Fruit fly (Drosophila melanogaster) whole organism, embryonic: Measurements from ENCODE around the gene CG7298.
A peak's percentile ranks its signal among the peaks of the same experiment; 100 is the strongest.

Experiments
- Ada2b ChIP-seq: fragments of 200-800 bp; sonication (Bioruptor generic); IDR thresholded peaks from 2 replicates; pipeline ENCODE4 v1.3.6; 2022; ENCODE audit warnings: missing biosample characterization, missing genetic modification characterization
- B-H1 ChIP-seq: fragments of 200-800 bp; sonication (Bioruptor generic); IDR thresholded peaks from 3 replicates; pipeline ENCODE4 v1.3.6; 2022; ENCODE audit warnings: missing biosample characterization, missing genetic modification characterization
- CG10274 ChIP-seq: fragments of 200-800 bp; sonication (Bioruptor generic); optimal IDR thresholded peaks from 3 replicates; lab custom pipeline; 2017; ENCODE audit warnings: missing biosample characterization, mild to moderate bottlenecking, missing genetic modification characterization
- CG11247 ChIP-seq: fragments of 200-800 bp; sonication (Bioruptor generic); IDR thresholded peaks from 2 replicates; pipeline ENCODE4 v1.3.6; 2022; ENCODE audit warnings: missing biosample characterization, missing genetic modification characterization
- CG13123 ChIP-seq: fragments of 200-800 bp; sonication (Bioruptor generic); optimal IDR thresholded peaks from 2 replicates; lab custom pipeline; 2016; ENCODE audit warnings: missing biosample characterization, missing genetic modification characterization
- CG15269 ChIP-seq: fragments of 200-800 bp; sonication (Bioruptor generic); optimal IDR thresholded peaks from 2 replicates; lab custom pipeline; 2018; ENCODE audit warnings: missing biosample characterization, mild to moderate bottlenecking, missing genetic modification characterization, moderate library complexity
- CG1792 ChIP-seq: fragments of 200-800 bp; sonication (Bioruptor generic); optimal IDR thresholded peaks from 2 replicates; lab custom pipeline; 2016; ENCODE audit warnings: missing biosample characterization, missing genetic modification characterization
- CG18599 ChIP-seq: fragments of 200-800 bp; sonication (Bioruptor generic); optimal IDR thresholded peaks from 3 replicates; lab custom pipeline; 2017; ENCODE audit warnings: missing biosample characterization, missing genetic modification characterization, mild to moderate bottlenecking, moderate library complexity, missing genetic modification reagents
- CG18764 ChIP-seq: fragments of 200-800 bp; sonication (Bioruptor generic); optimal IDR thresholded peaks from 3 replicates; lab custom pipeline; 2016; ENCODE audit warnings: missing biosample characterization, missing genetic modification characterization
- CG2712 ChIP-seq: fragments of 200-800 bp; optimal IDR thresholded peaks from 3 replicates; lab custom pipeline; 2019; ENCODE audit warnings: missing biosample characterization, mild to moderate bottlenecking, missing genetic modification characterization, moderate library complexity
- CG3847 ChIP-seq: fragments of 200-800 bp; sonication (Bioruptor generic); IDR thresholded peaks from 2 replicates; pipeline ENCODE4 v1.3.6; 2022; ENCODE audit warnings: missing biosample characterization, missing genetic modification characterization
- CG5953 ChIP-seq: fragments of 200-800 bp; sonication (Bioruptor generic); IDR thresholded peaks from 2 replicates; pipeline ENCODE4 v1.3.6; 2022; ENCODE audit warnings: missing biosample characterization, missing genetic modification characterization
- CG9817 ChIP-seq: fragments of 200-800 bp; sonication (Bioruptor generic); optimal IDR thresholded peaks from 2 replicates; lab custom pipeline; 2018; ENCODE audit warnings: missing biosample characterization, mild to moderate bottlenecking, missing genetic modification characterization, moderate library complexity
- Dp ChIP-seq: fragments of 200-800 bp; sonication (Bioruptor generic); optimal IDR thresholded peaks from 2 replicates; lab custom pipeline; 2018; ENCODE audit warnings: missing biosample characterization, mild to moderate bottlenecking, missing genetic modification characterization, moderate library complexity
- Drgx ChIP-seq: fragments of 200-800 bp; sonication (Bioruptor generic); IDR thresholded peaks from 2 replicates; pipeline ENCODE4 v1.3.6; 2022; ENCODE audit warnings: missing biosample characterization, missing genetic modification characterization
- Elba2 ChIP-seq: fragments of 200-800 bp; sonication (Bioruptor generic); optimal IDR thresholded peaks from 3 replicates; lab custom pipeline; 2016; ENCODE audit warnings: missing biosample characterization, missing genetic modification characterization
- H15 ChIP-seq: fragments of 200-800 bp; sonication (Bioruptor generic); IDR thresholded peaks from 3 replicates; pipeline ENCODE4 v1.3.6; 2022; ENCODE audit warnings: missing biosample characterization, missing genetic modification characterization
- H2.0 ChIP-seq: fragments of 200-800 bp; sonication (Bioruptor generic); IDR thresholded peaks from 2 replicates; pipeline ENCODE4 v1.3.6; 2022; ENCODE audit warnings: missing biosample characterization, missing genetic modification characterization
- HmgZ ChIP-seq: fragments of 200-800 bp; sonication (Bioruptor generic); optimal IDR thresholded peaks from 2 replicates; lab custom pipeline; 2018; ENCODE audit warnings: missing biosample characterization, mild to moderate bottlenecking, missing genetic modification characterization
- Hr39 ChIP-seq: fragments of >200 bp; optimal IDR thresholded peaks from 2 replicates; lab custom pipeline; 2017
- Hsf ChIP-seq: fragments of 200-800 bp; sonication (Bioruptor generic); optimal IDR thresholded peaks from 3 replicates; lab custom pipeline; 2016; ENCODE audit warnings: missing biosample characterization, missing genetic modification characterization
- MESR4 ChIP-seq: fragments of 200-800 bp; sonication (Bioruptor generic); optimal IDR thresholded peaks from 2 replicates; lab custom pipeline; 2018; ENCODE audit warnings: missing biosample characterization, mild to moderate bottlenecking, missing genetic modification characterization, moderate library complexity
- Med ChIP-seq: fragments of 200-800 bp; sonication (Bioruptor generic); peaks from one replicate; lab custom pipeline; 2016; ENCODE audit warnings: missing biosample characterization, missing genetic modification characterization, mild to moderate bottlenecking, inconsistent platforms, moderate library complexity
- Mrtf ChIP-seq: fragments of 200-800 bp; sonication (Bioruptor generic); IDR thresholded peaks from 3 replicates; pipeline ENCODE4 v1.3.6; 2022; ENCODE audit warnings: missing biosample characterization, missing genetic modification characterization
- NFAT ChIP-seq: fragments of 200-800 bp; sonication (Bioruptor generic); IDR thresholded peaks from 2 replicates; pipeline ENCODE4 v1.3.6; 2022; ENCODE audit warnings: missing biosample characterization, missing genetic modification characterization
- Neu2 ChIP-seq: fragments of 200-800 bp; sonication (Bioruptor generic); optimal IDR thresholded peaks from 3 replicates; lab custom pipeline; 2016; ENCODE audit warnings: missing biosample characterization, missing genetic modification characterization, borderline replicate concordance
- Scr ChIP-seq: fragments of 200-800 bp; sonication (Bioruptor generic); IDR thresholded peaks from 2 replicates; pipeline ENCODE4 v1.3.6; 2022; ENCODE audit warnings: missing biosample characterization, missing genetic modification characterization; ENCODE audit not compliant: partially characterized antibody
- Sox102F ChIP-seq: fragments of 200-800 bp; sonication (Bioruptor generic); optimal IDR thresholded peaks from 2 replicates; lab custom pipeline; 2018; ENCODE audit warnings: missing biosample characterization, mild to moderate bottlenecking, missing genetic modification characterization, moderate library complexity
- YL-1 ChIP-seq: fragments of 200-800 bp; sonication (Bioruptor generic); optimal IDR thresholded peaks from 3 replicates; lab custom pipeline; 2017; ENCODE audit warnings: missing biosample characterization, mild to moderate bottlenecking, missing genetic modification characterization
- al ChIP-seq: fragments of 200-800 bp; sonication (Bioruptor generic); IDR thresholded peaks from 2 replicates; pipeline ENCODE4 v1.3.6; 2022; ENCODE audit warnings: missing biosample characterization, missing genetic modification characterization
- bab2 ChIP-seq: fragments of 200-800 bp; sonication (Bioruptor generic); optimal IDR thresholded peaks from 2 replicates; lab custom pipeline; 2016; ENCODE audit warnings: missing biosample characterization, missing genetic modification characterization
- bcd ChIP-seq: fragments of 200-800 bp; sonication (Bioruptor generic); optimal IDR thresholded peaks from 2 replicates; lab custom pipeline; 2017; ENCODE audit warnings: missing biosample characterization, mild to moderate bottlenecking, missing genetic modification characterization
- chm ChIP-seq: fragments of 200-800 bp; sonication (Bioruptor generic); IDR thresholded peaks from 2 replicates; pipeline ENCODE4 v1.3.6; 2022; ENCODE audit warnings: missing biosample characterization, missing genetic modification characterization
- chn ChIP-seq: fragments of 200-800 bp; sonication (Bioruptor generic); optimal IDR thresholded peaks from 2 replicates; lab custom pipeline; 2016; ENCODE audit warnings: missing biosample characterization, missing genetic modification characterization
- crp ChIP-seq, 2 experiments: fragments of 200-800 bp; sonication (Bioruptor generic); optimal IDR thresholded peaks; 2 replicates in 1 of 2; 3 replicates in 1 of 2; lab custom pipeline; 2017; ENCODE audit warnings: missing biosample characterization in 2 of 2, missing genetic modification characterization in 2 of 2, mild to moderate bottlenecking in 1 of 2, moderate library complexity in 1 of 2
- danr ChIP-seq: fragments of 200-800 bp; sonication (Bioruptor generic); IDR thresholded peaks from 2 replicates; pipeline ENCODE4 v1.3.6; 2022; ENCODE audit warnings: missing biosample characterization, missing genetic modification characterization
- ems ChIP-seq: fragments of 200-800 bp; sonication (Bioruptor generic); optimal IDR thresholded peaks from 3 replicates; lab custom pipeline; 2016; ENCODE audit warnings: missing biosample characterization, missing genetic modification characterization
- ewg ChIP-seq: fragments of 200-800 bp; sonication (Bioruptor generic); optimal IDR thresholded peaks from 3 replicates; lab custom pipeline; 2017; ENCODE audit warnings: mild to moderate bottlenecking, missing biosample characterization, missing genetic modification reagents, missing genetic modification characterization
- fd64A ChIP-seq: fragments of 200-800 bp; sonication (Bioruptor generic); optimal IDR thresholded peaks from 3 replicates; lab custom pipeline; 2018; ENCODE audit warnings: missing biosample characterization, mild to moderate bottlenecking, missing genetic modification characterization
- ftz-f1 ChIP-seq: fragments of 200-800 bp; sonication (Bioruptor generic); optimal IDR thresholded peaks from 2 replicates; lab custom pipeline; 2016; ENCODE audit warnings: missing biosample characterization, missing genetic modification characterization
- h ChIP-seq: fragments of >200 bp; optimal IDR thresholded peaks from 2 replicates; lab custom pipeline; 2017
- insv ChIP-seq, 2 experiments: fragments of 200-800 bp; sonication (Bioruptor generic); optimal IDR thresholded peaks; 3 replicates each; lab custom pipeline; 2016 to 2018; ENCODE audit warnings: missing biosample characterization in 2 of 2, missing genetic modification characterization in 2 of 2
- klu ChIP-seq: fragments of 200-800 bp; sonication (Bioruptor generic); IDR thresholded peaks from 2 replicates; pipeline ENCODE4 v1.3.6; 2022; ENCODE audit warnings: missing biosample characterization, missing genetic modification characterization
- lola ChIP-seq, 3 experiments: fragments of >200 bp in 2 of 3; fragments of 200-800 bp in 1 of 3; sonication (Bioruptor generic) in 1 of 3; optimal IDR thresholded peaks; 2 replicates each; lab custom pipeline; 2017 to 2019; ENCODE audit warnings: missing biosample characterization in 3 of 3, missing genetic modification characterization in 3 of 3, mild to moderate bottlenecking in 1 of 3, moderate library complexity in 1 of 3
- maf-S ChIP-seq: fragments of 200-800 bp; sonication (Bioruptor generic); optimal IDR thresholded peaks from 2 replicates; lab custom pipeline; 2016; ENCODE audit warnings: missing biosample characterization, missing genetic modification characterization
- mirr ChIP-seq: fragments of 200-800 bp; sonication (Bioruptor generic); optimal IDR thresholded peaks from 3 replicates; lab custom pipeline; 2018; ENCODE audit warnings: missing biosample characterization, mild to moderate bottlenecking, missing genetic modification characterization
- row ChIP-seq: fragments of 200-800 bp; sonication (Bioruptor generic); IDR thresholded peaks from 3 replicates; pipeline ENCODE4 v1.3.6; 2022; ENCODE audit warnings: missing biosample characterization, missing genetic modification characterization
- shn ChIP-seq: fragments of 200-800 bp; sonication (Bioruptor generic); optimal IDR thresholded peaks from 3 replicates; lab custom pipeline; 2016; ENCODE audit warnings: missing biosample characterization, missing genetic modification characterization
- slp2 ChIP-seq: fragments of 200-800 bp; sonication (Bioruptor generic); optimal IDR thresholded peaks from 2 replicates; lab custom pipeline; 2016; ENCODE audit warnings: missing biosample characterization, missing genetic modification characterization
- so ChIP-seq: fragments of 200-800 bp; sonication (Bioruptor generic); IDR thresholded peaks from 3 replicates; pipeline ENCODE4 v1.3.6; 2022; ENCODE audit warnings: missing biosample characterization, missing genetic modification characterization
- tx ChIP-seq: fragments of 200-800 bp; sonication (Bioruptor generic); optimal IDR thresholded peaks from 2 replicates; lab custom pipeline; 2016; ENCODE audit warnings: missing biosample characterization, missing genetic modification characterization
- unc-4 ChIP-seq: fragments of 200-800 bp; sonication (Bioruptor generic); IDR thresholded peaks from 2 replicates; pipeline ENCODE4 v1.3.6; 2022; ENCODE audit warnings: missing biosample characterization, missing genetic modification characterization; ENCODE audit not compliant: partially characterized antibody
- zf30C ChIP-seq: fragments of 200-800 bp; sonication (Bioruptor generic); optimal IDR thresholded peaks from 3 replicates; lab custom pipeline; 2018; ENCODE audit warnings: missing biosample characterization, mild to moderate bottlenecking, missing genetic modification characterization

Gene CG7298

DNA sequence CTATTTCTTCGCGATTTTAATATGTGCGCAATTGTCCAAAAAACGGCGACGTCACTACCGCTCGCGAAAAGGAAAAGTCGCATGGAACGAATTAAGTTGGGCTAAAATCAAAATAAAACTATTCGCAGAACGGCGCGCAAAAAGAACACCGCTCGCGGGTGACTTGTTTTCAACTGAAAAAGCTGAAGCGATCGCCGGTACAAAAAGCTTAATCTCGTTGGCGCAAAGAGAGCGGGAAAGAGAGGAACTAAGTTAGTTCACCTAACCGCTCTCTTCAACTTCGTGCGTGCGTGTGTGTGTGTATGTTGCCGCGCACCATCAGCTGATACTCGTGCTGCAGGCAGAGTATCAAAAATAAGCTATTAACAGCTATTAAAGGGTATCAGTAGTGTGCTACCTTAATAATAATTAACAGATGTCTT is 5.3 kb downstream of the CG7298 start, which contains the start of gene CG42674 (continued):
- no peak for TF ChIP-seq B-H1
- TF ChIP-seq chn (GFP tag; lab: Kevin White, UChicago), result no peak
- no peak for TF ChIP-seq MESR4 (GFP tag; lab: Kevin White, UChicago)
- TF ChIP-seq Drgx (GFP tag; lab: Robert Waterston, UW), result no peak
- TF ChIP-seq klu (GFP tag; lab: Robert Waterston, UW), result no peak
- TF ChIP-seq Scr (GFP tag; lab: Robert Waterston, UW), result no peak
- TF ChIP-seq CG15269, result no peak
- TF ChIP-seq CG5953, result no peak
- TF ChIP-seq so (GFP tag; lab: Robert Waterston, UW), result no peak
- TF ChIP-seq H15 (GFP tag; lab: Robert Waterston, UW), result no peak
- TF ChIP-seq CG3847, result no peak
- TF ChIP-seq ftz-f1 (GFP tag; lab: Kevin White, UChicago), result peak; percentile 10
- TF ChIP-seq Mrtf (GFP tag; lab: Robert Waterston, UW), result no peak
- TF ChIP-seq H2.0 (GFP tag; lab: Robert Waterston, UW), result no peak
- no peak for TF ChIP-seq fd64A (GFP tag; lab: Kevin White, UChicago)
- no peak for TF ChIP-seq tx (GFP tag; lab: Kevin White, UChicago)
- TF ChIP-seq YL-1, result no peak
- TF ChIP-seq bab2 (GFP tag; lab: Kevin White, UChicago), result no peak
- no peak for TF ChIP-seq Neu2 (GFP tag; lab: Kevin White, UChicago)
- no peak for TF ChIP-seq h (lab: Kevin White, UChicago)
- no peak for TF ChIP-seq insv (GFP tag; optimal IDR thresholded peaks at IDR 0.05; lab: Kevin White, UChicago)
- peak; percentile 61; the same call in 1 of the 2 replicates for TF ChIP-seq chm (GFP tag; lab: Robert Waterston, UW)
- no peak for TF ChIP-seq zf30C
- no peak for TF ChIP-seq CG2712 (tag; lab: Kevin White, UChicago)
- no peak for TF ChIP-seq CG9817 (tag; lab: Kevin White, UChicago)
- no peak for TF ChIP-seq shn (GFP tag; lab: Kevin White, UChicago)
- no peak for TF ChIP-seq CG13123 (GFP tag; lab: Kevin White, UChicago)
- TF ChIP-seq crp (GFP tag; optimal IDR thresholded peaks at IDR 0.05; lab: Kevin White, UChicago), result peak in 1 of 2 experiments; percentile 65
- TF ChIP-seq Elba2 (GFP tag; lab: Kevin White, UChicago), result no peak
- no peak for TF ChIP-seq Hsf (GFP tag; lab: Kevin White, UChicago)
- TF ChIP-seq ewg, result no peak
- TF ChIP-seq slp2 (GFP tag; lab: Kevin White, UChicago), result no peak
- TF ChIP-seq CG18599, result no peak
- no peak for TF ChIP-seq al (GFP tag; lab: Robert Waterston, UW)
- no peak for TF ChIP-seq mirr (GFP tag; lab: Kevin White, UChicago)
- TF ChIP-seq unc-4 (GFP tag; lab: Robert Waterston, UW), result no peak
- no peak for TF ChIP-seq ems
- TF ChIP-seq danr, result no peak
- TF ChIP-seq CG18764 (GFP tag; lab: Kevin White, UChicago), result no peak
- no peak for TF ChIP-seq CG1792 (GFP tag; lab: Kevin White, UChicago)
- TF ChIP-seq Med (GFP tag; lab: Kevin White, UChicago), result peak; percentile 60
- TF ChIP-seq lola (GFP tag; optimal IDR thresholded peaks at IDR 0.05; lab: Kevin White, UChicago), result no peak
- no peak for TF ChIP-seq Sox102F
- TF ChIP-seq Dp (GFP tag; lab: Kevin White, UChicago), result no peak
- TF ChIP-seq bcd (GFP tag; lab: Kevin White, UChicago), result no peak
- TF ChIP-seq Ada2b, result no peak
- TF ChIP-seq row (GFP tag; lab: Robert Waterston, UW), result peak; percentile 9; the same call in 1 of the 3 replicates
- peak; percentile 8 for TF ChIP-seq HmgZ
- TF ChIP-seq Hr39 (lab: Kevin White, UChicago), result no peak
- TF ChIP-seq maf-S (GFP tag; lab: Kevin White, UChicago), result no peak
- no peak for TF ChIP-seq NFAT
- TF ChIP-seq CG10274 (GFP tag; lab: Kevin White, UChicago), result no peak
- TF ChIP-seq CG11247 (GFP tag; lab: Robert Waterston, UW), result no peak
